Fruit fly (Drosophila melanogaster) whole organism, embryonic: ENCODE measurements around the gene CG10581.

ENCODE experiments used
- Ada2b ChIP-seq: fragments of 200-800 bp; sonication (Bioruptor generic); IDR thresholded peaks from 2 replicates; pipeline ENCODE4 v1.3.6; 2022; ENCODE audit warnings: missing biosample characterization, missing genetic modification characterization
- BEAF-32 ChIP-seq: fragments of 200-800 bp; sonication (Bioruptor generic); optimal IDR thresholded peaks from 3 replicates; lab custom pipeline; 2017; ENCODE audit warnings: missing biosample characterization, missing genetic modification characterization, mild to moderate bottlenecking, moderate library complexity, missing genetic modification reagents
- BtbVII ChIP-seq: fragments of 200-800 bp; sonication (Bioruptor generic); optimal IDR thresholded peaks from 3 replicates; lab custom pipeline; 2017; ENCODE audit warnings: missing biosample characterization, mild to moderate bottlenecking, missing genetic modification characterization
- CG10979 ChIP-seq: fragments of 200-800 bp; sonication (Bioruptor generic); optimal IDR thresholded peaks from 2 replicates; lab custom pipeline; 2018; ENCODE audit warnings: missing biosample characterization, mild to moderate bottlenecking, missing genetic modification characterization, moderate library complexity
- CG11504 ChIP-seq: fragments of 200-800 bp; sonication (Bioruptor generic); optimal IDR thresholded peaks from 3 replicates; lab custom pipeline; 2019; ENCODE audit warnings: missing biosample characterization, mild to moderate bottlenecking, missing genetic modification characterization, moderate library complexity
- CG13775 ChIP-seq: fragments of 200-800 bp; sonication (Bioruptor generic); optimal IDR thresholded peaks from 3 replicates; lab custom pipeline; 2017; ENCODE audit warnings: missing biosample characterization, mild to moderate bottlenecking, missing genetic modification characterization
- CG14014 ChIP-seq: fragments of 200-800 bp; sonication (Bioruptor generic); IDR thresholded peaks from 2 replicates; pipeline ENCODE4 v1.3.6; 2022; ENCODE audit warnings: missing biosample characterization, missing genetic modification characterization
- CG14441 ChIP-seq: fragments of 200-800 bp; sonication (Bioruptor generic); IDR thresholded peaks from 2 replicates; pipeline ENCODE4 v1.3.6; 2022; ENCODE audit warnings: missing biosample characterization, missing genetic modification characterization
- CG15479 ChIP-seq: fragments of 200-800 bp; sonication (Bioruptor generic); optimal IDR thresholded peaks from 3 replicates; lab custom pipeline; 2019; ENCODE audit warnings: missing biosample characterization, mild to moderate bottlenecking, missing genetic modification characterization, moderate library complexity
- CG17385 ChIP-seq: fragments of 200-800 bp; sonication (Bioruptor generic); optimal IDR thresholded peaks from 3 replicates; lab custom pipeline; 2018; ENCODE audit warnings: missing biosample characterization, mild to moderate bottlenecking, missing genetic modification characterization
- CG2199 ChIP-seq: fragments of 200-800 bp; sonication (Bioruptor generic); IDR thresholded peaks from 3 replicates; pipeline ENCODE4 v1.3.6; 2022; ENCODE audit warnings: missing biosample characterization, missing genetic modification characterization
- CG2678 ChIP-seq: fragments of 200-800 bp; sonication (Bioruptor generic); optimal IDR thresholded peaks from 3 replicates; lab custom pipeline; 2019; ENCODE audit warnings: missing biosample characterization, mild to moderate bottlenecking, missing genetic modification characterization, moderate library complexity
- CG32772 ChIP-seq: fragments of 200-800 bp; sonication (Bioruptor generic); IDR thresholded peaks from 2 replicates; pipeline ENCODE4 v1.3.6; 2022; ENCODE audit warnings: missing biosample characterization, missing genetic modification characterization
- CG4424 ChIP-seq: fragments of 200-800 bp; sonication (Bioruptor generic); optimal IDR thresholded peaks from 3 replicates; lab custom pipeline; 2016; ENCODE audit warnings: missing biosample characterization, missing genetic modification characterization
- CG4617 ChIP-seq: fragments of 200-800 bp; sonication (Bioruptor generic); optimal IDR thresholded peaks from 3 replicates; lab custom pipeline; 2016; ENCODE audit warnings: missing biosample characterization, missing genetic modification characterization, borderline replicate concordance
- CG8478 ChIP-seq: fragments of >200 bp; optimal IDR thresholded peaks from 2 replicates; lab custom pipeline; 2018
- CG9215 ChIP-seq: fragments of 200-800 bp; sonication (Bioruptor generic); IDR thresholded peaks from 2 replicates; pipeline ENCODE4 v1.3.6; 2022; ENCODE audit warnings: missing biosample characterization, missing genetic modification characterization
- Deaf1 ChIP-seq: fragments of 200-800 bp; optimal IDR thresholded peaks from 3 replicates; lab custom pipeline; 2019; ENCODE audit warnings: missing biosample characterization, mild to moderate bottlenecking, missing genetic modification characterization, moderate library complexity
- Elba2 ChIP-seq: fragments of 200-800 bp; sonication (Bioruptor generic); optimal IDR thresholded peaks from 3 replicates; lab custom pipeline; 2016; ENCODE audit warnings: missing biosample characterization, missing genetic modification characterization
- GATAe ChIP-seq: fragments of 200-800 bp; sonication (Bioruptor generic); conservative IDR thresholded peaks from 2 replicates; pipeline ENCODE4 v1.3.6; 2022; ENCODE audit warnings: missing biosample characterization, missing genetic modification characterization
- HHEX ChIP-seq: fragments of 200-800 bp; sonication (Bioruptor generic); optimal IDR thresholded peaks from 3 replicates; lab custom pipeline; 2017; ENCODE audit warnings: missing biosample characterization, mild to moderate bottlenecking, missing genetic modification characterization, missing genetic modification reagents
- Hey ChIP-seq: fragments of 200-800 bp; sonication (Bioruptor generic); optimal IDR thresholded peaks from 3 replicates; lab custom pipeline; 2018; ENCODE audit warnings: missing biosample characterization, mild to moderate bottlenecking, missing genetic modification characterization
- Med ChIP-seq: fragments of 200-800 bp; sonication (Bioruptor generic); peaks from one replicate; lab custom pipeline; 2016; ENCODE audit warnings: missing biosample characterization, missing genetic modification characterization, mild to moderate bottlenecking, inconsistent platforms, moderate library complexity
- Myb ChIP-seq: fragments of 200-800 bp; sonication (Bioruptor generic); optimal IDR thresholded peaks from 2 replicates; lab custom pipeline; 2016; ENCODE audit warnings: missing biosample characterization, missing genetic modification characterization
- Pdp1 ChIP-seq, 2 experiments: fragments of 200-800 bp; sonication (Bioruptor generic); optimal IDR thresholded peaks; 3 replicates each; lab custom pipeline; 2016; ENCODE audit warnings: missing biosample characterization in 2 of 2, missing genetic modification characterization in 2 of 2, mild to moderate bottlenecking in 1 of 2, moderate library complexity in 1 of 2
- Rfx ChIP-seq: fragments of 200-800 bp; sonication (Bioruptor generic); IDR thresholded peaks from 2 replicates; pipeline ENCODE4 v1.3.6; 2022; ENCODE audit warnings: missing biosample characterization, missing genetic modification characterization
- Ssrp ChIP-seq: fragments of 200-800 bp; sonication (Bioruptor generic); optimal IDR thresholded peaks from 2 replicates; lab custom pipeline; 2018; ENCODE audit warnings: missing biosample characterization, mild to moderate bottlenecking, missing genetic modification characterization, moderate library complexity
- Vsx1 ChIP-seq: fragments of 200-800 bp; sonication (Bioruptor generic); optimal IDR thresholded peaks from 2 replicates; lab custom pipeline; 2017; ENCODE audit warnings: missing biosample characterization, mild to moderate bottlenecking, missing genetic modification characterization, missing genetic modification reagents
- Xbp1 ChIP-seq: fragments of 200-800 bp; sonication (Bioruptor generic); optimal IDR thresholded peaks from 3 replicates; lab custom pipeline; 2016; ENCODE audit warnings: missing biosample characterization, mild to moderate bottlenecking, missing genetic modification characterization
- ab ChIP-seq: fragments of 200-800 bp; sonication (Bioruptor generic); optimal IDR thresholded peaks from 2 replicates; lab custom pipeline; 2016; ENCODE audit warnings: missing biosample characterization, missing genetic modification characterization
- btn ChIP-seq: fragments of 200-800 bp; sonication (Bioruptor generic); optimal IDR thresholded peaks from 2 replicates; lab custom pipeline; 2016; ENCODE audit warnings: missing biosample characterization, missing genetic modification characterization
- caup ChIP-seq: fragments of 200-800 bp; sonication (Bioruptor generic); optimal IDR thresholded peaks from 3 replicates; lab custom pipeline; 2017; ENCODE audit warnings: missing biosample characterization, mild to moderate bottlenecking, missing genetic modification characterization, moderate library complexity; ENCODE audit not compliant: severe bottlenecking
- chinmo ChIP-seq: fragments of 200-800 bp; sonication (Bioruptor generic); IDR thresholded peaks from 4 replicates; pipeline ENCODE4 v1.3.6; 2022; ENCODE audit warnings: missing biosample characterization, missing genetic modification characterization; ENCODE audit not compliant: partially characterized antibody
- crol ChIP-seq: fragments of 200-800 bp; sonication (Bioruptor generic); IDR thresholded peaks from 2 replicates; pipeline ENCODE4 v1.3.6; 2022; ENCODE audit warnings: missing biosample characterization, missing genetic modification characterization
- da ChIP-seq: fragments of 200-800 bp; sonication (Bioruptor generic); optimal IDR thresholded peaks from 2 replicates; lab custom pipeline; 2016; ENCODE audit warnings: missing biosample characterization, missing genetic modification characterization
- dpn ChIP-seq, 2 experiments: fragments of 200-800 bp; sonication (Bioruptor generic); optimal IDR thresholded peaks; 3 replicates each; lab custom pipeline; 2016; ENCODE audit warnings: missing biosample characterization in 2 of 2, missing genetic modification characterization in 2 of 2
- ems ChIP-seq: fragments of 200-800 bp; sonication (Bioruptor generic); optimal IDR thresholded peaks from 3 replicates; lab custom pipeline; 2016; ENCODE audit warnings: missing biosample characterization, missing genetic modification characterization
- fd96Cb ChIP-seq: fragments of 200-800 bp; sonication (Bioruptor generic); optimal IDR thresholded peaks from 2 replicates; lab custom pipeline; 2018; ENCODE audit warnings: missing biosample characterization, mild to moderate bottlenecking, missing genetic modification characterization, moderate library complexity
- gem ChIP-seq: fragments of 200-800 bp; sonication (Bioruptor generic); optimal IDR thresholded peaks from 2 replicates; lab custom pipeline; 2019; ENCODE audit warnings: missing biosample characterization, mild to moderate bottlenecking, missing genetic modification characterization, moderate library complexity
- jumu ChIP-seq: fragments of 200-800 bp; sonication (Bioruptor generic); optimal IDR thresholded peaks from 3 replicates; lab custom pipeline; 2016; ENCODE audit warnings: missing biosample characterization, missing genetic modification characterization
- kni ChIP-seq: fragments of 200-800 bp; sonication (Bioruptor generic); optimal IDR thresholded peaks from 3 replicates; lab custom pipeline; 2017; ENCODE audit warnings: mild to moderate bottlenecking, missing biosample characterization, missing genetic modification reagents, missing genetic modification characterization
- lmd ChIP-seq: fragments of 200-800 bp; sonication (Bioruptor generic); IDR thresholded peaks from 2 replicates; pipeline ENCODE4 v1.3.6; 2022; ENCODE audit warnings: missing biosample characterization, missing genetic modification characterization
- mam ChIP-seq: fragments of 200-800 bp; sonication (Bioruptor generic); optimal IDR thresholded peaks from 3 replicates; lab custom pipeline; 2016; ENCODE audit warnings: missing biosample characterization, missing genetic modification characterization
- nau ChIP-seq: fragments of 200-800 bp; sonication (Bioruptor generic); optimal IDR thresholded peaks from 3 replicates; lab custom pipeline; 2017; ENCODE audit warnings: missing biosample characterization, mild to moderate bottlenecking, missing genetic modification characterization, missing genetic modification reagents
- nmo ChIP-seq: fragments of 200-800 bp; sonication (Bioruptor generic); optimal IDR thresholded peaks from 2 replicates; lab custom pipeline; 2018; ENCODE audit warnings: missing biosample characterization, mild to moderate bottlenecking, missing genetic modification characterization, moderate library complexity
- onecut ChIP-seq: fragments of 200-800 bp; sonication (Bioruptor generic); IDR thresholded peaks from 2 replicates; pipeline ENCODE4 v1.3.6; 2022; ENCODE audit warnings: missing biosample characterization, missing genetic modification characterization
- scrt ChIP-seq: fragments of 200-800 bp; sonication (Bioruptor generic); optimal IDR thresholded peaks from 2 replicates; lab custom pipeline; 2018; ENCODE audit warnings: missing biosample characterization, mild to moderate bottlenecking, missing genetic modification characterization, moderate library complexity
- sug ChIP-seq: fragments of 200-800 bp; optimal IDR thresholded peaks from 2 replicates; lab custom pipeline; 2019; ENCODE audit warnings: missing biosample characterization, mild to moderate bottlenecking, missing genetic modification characterization, moderate library complexity

Gene CG10581

DNA sequence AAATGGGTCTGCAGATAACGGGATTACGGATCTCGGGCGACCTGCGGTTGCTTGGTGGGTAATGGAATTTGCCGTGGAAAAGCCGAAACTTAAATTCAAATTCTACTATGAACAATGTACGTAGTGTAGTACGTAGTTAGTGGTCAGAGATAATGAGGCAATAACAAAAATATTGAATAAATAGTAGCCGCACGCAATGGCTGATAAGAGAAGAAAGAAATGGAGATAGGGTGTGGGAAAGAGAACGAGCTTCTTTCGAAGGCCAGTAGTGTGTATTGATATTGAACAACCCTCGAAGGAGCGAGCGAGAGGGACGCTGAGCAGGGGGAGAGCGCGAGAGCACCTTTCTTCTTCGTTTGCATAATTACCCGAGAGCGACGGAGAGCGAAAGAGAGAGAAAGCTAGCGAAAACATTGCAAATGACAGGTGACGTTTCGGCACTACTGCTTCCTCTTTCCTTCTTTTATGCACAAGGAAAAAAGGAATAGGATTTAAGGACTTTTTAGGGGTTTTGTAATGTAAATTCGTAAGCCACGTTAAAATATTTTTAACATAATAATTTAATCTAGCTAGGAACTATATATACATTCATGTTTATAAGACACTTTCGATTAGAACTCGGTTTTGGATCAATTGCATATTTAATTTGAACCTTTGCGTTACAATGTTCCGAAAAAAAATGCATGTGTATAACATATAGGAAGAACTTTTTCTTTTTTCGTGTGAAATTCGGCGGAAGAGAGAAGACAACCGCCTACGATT is 23.0 kb downstream of the CG10581 start (continued):
- TF ChIP-seq nau (GFP tag; lab: Kevin White, UChicago) (peak; percentile 49), Pdp1 (GFP tag; optimal IDR thresholded peaks at IDR 0.05; lab: Kevin White, UChicago) (peak in 1 of 2 experiments; percentile 91), BtbVII (peak; percentile 15), nmo (peak; percentile 23), gem (tag; lab: Kevin White, UChicago) (peak; percentile 54), chinmo (GFP tag; lab: Robert Waterston, UW) (0 out of 4 replicates have a peak, but pooled peaks have one; percentile 33), CG13775 (GFP tag; lab: Kevin White, UChicago) (peak; percentile 19), CG14014 (0 out of 2 replicates have a peak, but pooled peaks have one; percentile 10), Elba2 (GFP tag; lab: Kevin White, UChicago) (peak; percentile 68), Ssrp (peak; percentile 29), onecut (GFP tag; lab: Robert Waterston, UW) (no peak), BEAF-32 (GFP tag; lab: Kevin White, UChicago) (no peak), lmd (GFP tag; lab: Robert Waterston, UW) (peak; percentile 33; the same call in 1 of the 2 replicates), CG2199 (GFP tag; lab: Robert Waterston, UW) (0 out of 3 replicates have a peak, but pooled peaks have one; percentile 68), ems (GFP tag; lab: Kevin White, UChicago) (peak; percentile 3), CG4424 (GFP tag; lab: Kevin White, UChicago) (peak; percentile 5), CG32772 (GFP tag; lab: Robert Waterston, UW) (no peak), btn (GFP tag; lab: Kevin White, UChicago) (no peak), jumu (no peak), crol (GFP tag; lab: Robert Waterston, UW) (peak; percentile 69; the same call in 1 of the 2 replicates), Hey (tag; lab: Kevin White, UChicago) (peak; percentile 19), dpn (GFP tag; optimal IDR thresholded peaks at IDR 0.05; lab: Kevin White, UChicago) (peak in 1 of 2 experiments; percentile 5), HHEX (GFP tag; lab: Kevin White, UChicago) (peak; percentile 32), CG15479 (peak; percentile 98), GATAe (GFP tag; lab: Robert Waterston, UW) (peak; percentile 63), CG14441 (GFP tag; lab: Robert Waterston, UW) (no peak), sug (peak; percentile 57), CG2678 (peak; percentile 60), Deaf1 (peak; percentile 32), Med (peak; percentile 78), ab (GFP tag; lab: Kevin White, UChicago) (no peak), CG10979 (tag; lab: Kevin White, UChicago) (no peak), mam (peak; percentile 5), Myb (no peak), fd96Cb (tag; lab: Kevin White, UChicago) (peak; percentile 19), da (GFP tag; lab: Kevin White, UChicago) (no peak), CG8478 (lab: Kevin White, UChicago) (peak; percentile 16), Vsx1 (no peak), Rfx (0 out of 2 replicates have a peak, but pooled peaks have one; percentile 12), CG17385 (peak; percentile 73), CG11504 (peak; percentile 53), CG9215 (GFP tag; lab: Robert Waterston, UW) (peak; percentile 47), CG4617 (no peak), Ada2b (GFP tag; lab: Robert Waterston, UW) (no peak), caup (GFP tag; lab: Kevin White, UChicago) (peak; percentile 22), scrt (GFP tag; lab: Kevin White, UChicago) (peak; percentile 45), kni (peak; percentile 31), Xbp1 (GFP tag; lab: Kevin White, UChicago) (peak; percentile 23)
